Fruit fly (Drosophila melanogaster) whole organism, embryonic: ENCODE results near the gene Neu2.

Experiments used
- Aef1 ChIP-seq: fragments of 200-800 bp; sonication (Bioruptor generic); IDR thresholded peaks from 3 replicates; pipeline ENCODE4 v1.3.6; 2022; ENCODE audit warnings: missing biosample characterization, missing genetic modification characterization
- Atf-2 ChIP-seq: fragments of 200-800 bp; sonication (Bioruptor generic); optimal IDR thresholded peaks from 2 replicates; lab custom pipeline; 2016; ENCODE audit warnings: missing biosample characterization, missing genetic modification characterization
- Atf3 ChIP-seq: fragments of 200-800 bp; sonication (Bioruptor generic); optimal IDR thresholded peaks from 3 replicates; lab custom pipeline; 2016; ENCODE audit warnings: missing biosample characterization, missing genetic modification characterization
- CG10274 ChIP-seq: fragments of 200-800 bp; sonication (Bioruptor generic); optimal IDR thresholded peaks from 3 replicates; lab custom pipeline; 2017; ENCODE audit warnings: missing biosample characterization, mild to moderate bottlenecking, missing genetic modification characterization
- CG11247 ChIP-seq: fragments of 200-800 bp; sonication (Bioruptor generic); IDR thresholded peaks from 2 replicates; pipeline ENCODE4 v1.3.6; 2022; ENCODE audit warnings: missing biosample characterization, missing genetic modification characterization
- CG12299 ChIP-seq: fragments of 200-800 bp; sonication (Bioruptor generic); optimal IDR thresholded peaks from 2 replicates; lab custom pipeline; 2018; ENCODE audit warnings: missing biosample characterization, mild to moderate bottlenecking, missing genetic modification characterization
- CG1233 ChIP-seq: fragments of 200-800 bp; sonication (Bioruptor generic); optimal IDR thresholded peaks from 4 replicates; lab custom pipeline; 2018; ENCODE audit warnings: missing biosample characterization, mild to moderate bottlenecking, missing genetic modification characterization
- CG12769 ChIP-seq: fragments of 200-800 bp; sonication (Bioruptor generic); optimal IDR thresholded peaks from 2 replicates; lab custom pipeline; 2019; ENCODE audit warnings: missing biosample characterization, mild to moderate bottlenecking, missing genetic modification characterization, moderate library complexity
- CG12942 ChIP-seq: fragments of 200-800 bp; sonication (Bioruptor generic); optimal IDR thresholded peaks from 3 replicates; lab custom pipeline; 2016; ENCODE audit warnings: missing biosample characterization, missing genetic modification characterization
- CG13287 ChIP-seq: fragments of 200-800 bp; sonication (Bioruptor generic); IDR thresholded peaks from 2 replicates; pipeline ENCODE4 v1.3.6; 2022; ENCODE audit warnings: missing biosample characterization, missing genetic modification characterization; ENCODE audit not compliant: partially characterized antibody
- CG13296 ChIP-seq: fragments of 200-800 bp; sonication (Bioruptor generic); optimal IDR thresholded peaks from 3 replicates; lab custom pipeline; 2018; ENCODE audit warnings: missing biosample characterization, mild to moderate bottlenecking, missing genetic modification characterization
- CG13775 ChIP-seq: fragments of 200-800 bp; sonication (Bioruptor generic); optimal IDR thresholded peaks from 3 replicates; lab custom pipeline; 2017; ENCODE audit warnings: missing biosample characterization, mild to moderate bottlenecking, missing genetic modification characterization
- CG16779 ChIP-seq: fragments of 200-800 bp; sonication (Bioruptor generic); IDR thresholded peaks from 2 replicates; pipeline ENCODE4 v1.3.6; 2022; ENCODE audit warnings: missing biosample characterization, missing genetic modification characterization
- CG16813 ChIP-seq: fragments of 200-800 bp; sonication (Bioruptor generic); IDR thresholded peaks from 3 replicates; pipeline ENCODE4 v1.3.6; 2022; ENCODE audit warnings: missing biosample characterization, missing genetic modification characterization; ENCODE audit not compliant: partially characterized antibody
- CG16863 ChIP-seq: fragments of 200-800 bp; sonication (Bioruptor generic); optimal IDR thresholded peaks from 3 replicates; lab custom pipeline; 2016; ENCODE audit warnings: missing biosample characterization, missing genetic modification characterization
- CG31441 ChIP-seq: fragments of 200-800 bp; sonication (Bioruptor generic); IDR thresholded peaks from 2 replicates; pipeline ENCODE4 v1.3.6; 2022; ENCODE audit warnings: missing biosample characterization, missing genetic modification characterization
- CG33213 ChIP-seq: fragments of 200-800 bp; sonication (Bioruptor generic); optimal IDR thresholded peaks from 3 replicates; lab custom pipeline; 2016; ENCODE audit warnings: missing biosample characterization, missing genetic modification characterization
- CG3838 ChIP-seq: fragments of 200-800 bp; sonication (Bioruptor generic); optimal IDR thresholded peaks from 3 replicates; lab custom pipeline; 2016; ENCODE audit warnings: missing biosample characterization, missing genetic modification characterization
- CG6683 ChIP-seq: fragments of 200-800 bp; sonication (Bioruptor generic); optimal IDR thresholded peaks from 2 replicates; lab custom pipeline; 2017; ENCODE audit warnings: missing biosample characterization, mild to moderate bottlenecking, missing genetic modification characterization, missing genetic modification reagents
- CG7271 ChIP-seq: fragments of 200-800 bp; sonication (Bioruptor generic); optimal IDR thresholded peaks from 2 replicates; lab custom pipeline; 2018; ENCODE audit warnings: missing biosample characterization, mild to moderate bottlenecking, missing genetic modification characterization, moderate library complexity
- CTCF ChIP-seq: fragments of 200-800 bp; sonication (Bioruptor generic); optimal IDR thresholded peaks from 2 replicates; lab custom pipeline; 2017; ENCODE audit warnings: missing biosample characterization, mild to moderate bottlenecking, missing genetic modification characterization, moderate library complexity
- D ChIP-seq, 2 experiments: fragments of 200-800 bp in 1 of 2; fragments of >200 bp in 1 of 2; sonication (Bioruptor generic) in 1 of 2; optimal IDR thresholded peaks; 2 replicates in 1 of 2; 3 replicates in 1 of 2; lab custom pipeline; 2017; ENCODE audit warnings: mild to moderate bottlenecking in 1 of 2, missing biosample characterization in 1 of 2, missing genetic modification characterization in 1 of 2, missing genetic modification reagents in 1 of 2
- Deaf1 ChIP-seq: fragments of 200-800 bp; optimal IDR thresholded peaks from 3 replicates; lab custom pipeline; 2019; ENCODE audit warnings: missing biosample characterization, mild to moderate bottlenecking, missing genetic modification characterization, moderate library complexity
- Hmr ChIP-seq: fragments of 200-800 bp; sonication (Bioruptor generic); optimal IDR thresholded peaks from 3 replicates; lab custom pipeline; 2017; ENCODE audit warnings: mild to moderate bottlenecking, missing biosample characterization, missing genetic modification reagents, missing genetic modification characterization
- Hr78 ChIP-seq, 2 experiments: fragments of 200-800 bp in 1 of 2; fragments of >200 bp in 1 of 2; sonication (Bioruptor generic) in 1 of 2; optimal IDR thresholded peaks; 2 replicates each; lab custom pipeline; 2017 to 2019; ENCODE audit warnings: missing biosample characterization in 2 of 2, missing genetic modification characterization in 2 of 2, mild to moderate bottlenecking in 1 of 2, moderate library complexity in 1 of 2
- NFAT ChIP-seq: fragments of 200-800 bp; sonication (Bioruptor generic); IDR thresholded peaks from 2 replicates; pipeline ENCODE4 v1.3.6; 2022; ENCODE audit warnings: missing biosample characterization, missing genetic modification characterization
- Nf-YA ChIP-seq: fragments of 200-800 bp; sonication (Bioruptor generic); IDR thresholded peaks from 2 replicates; pipeline ENCODE4 v1.3.6; 2022; ENCODE audit warnings: missing biosample characterization, missing genetic modification characterization
- Nf-YB ChIP-seq: fragments of 200-800 bp; sonication (Bioruptor generic); optimal IDR thresholded peaks from 3 replicates; lab custom pipeline; 2019; ENCODE audit warnings: missing biosample characterization, mild to moderate bottlenecking, missing genetic modification characterization, moderate library complexity
- Opbp ChIP-seq: fragments of 200-800 bp; sonication (Bioruptor generic); IDR thresholded peaks from 3 replicates; pipeline ENCODE4 v1.3.6; 2022; ENCODE audit warnings: missing biosample characterization, missing genetic modification characterization; ENCODE audit not compliant: partially characterized antibody
- Side ChIP-seq: fragments of 200-800 bp; sonication (Bioruptor generic); optimal IDR thresholded peaks from 2 replicates; lab custom pipeline; 2016; ENCODE audit warnings: missing biosample characterization, missing genetic modification characterization
- Sin3A ChIP-seq: fragments of >200 bp; optimal IDR thresholded peaks from 2 replicates; lab custom pipeline; 2018
- Six4 ChIP-seq: fragments of 200-800 bp; sonication (Bioruptor generic); optimal IDR thresholded peaks from 2 replicates; lab custom pipeline; 2016; ENCODE audit warnings: missing biosample characterization, missing genetic modification characterization
- Spps ChIP-seq: fragments of 200-800 bp; sonication (Bioruptor generic); optimal IDR thresholded peaks from 2 replicates; lab custom pipeline; 2018; ENCODE audit warnings: missing biosample characterization, mild to moderate bottlenecking, missing genetic modification characterization
- abd-A ChIP-seq: fragments of 200-800 bp; sonication (Bioruptor generic); optimal IDR thresholded peaks from 3 replicates; lab custom pipeline; 2019; ENCODE audit warnings: missing biosample characterization, mild to moderate bottlenecking, missing genetic modification characterization, moderate library complexity
- bcd ChIP-seq: fragments of 200-800 bp; sonication (Bioruptor generic); optimal IDR thresholded peaks from 2 replicates; lab custom pipeline; 2017; ENCODE audit warnings: missing biosample characterization, mild to moderate bottlenecking, missing genetic modification characterization
- chif ChIP-seq, 2 experiments: fragments of 200-800 bp; sonication (Bioruptor generic); optimal IDR thresholded peaks; 3 replicates each; lab custom pipeline; 2016; ENCODE audit warnings: missing biosample characterization in 2 of 2, missing genetic modification characterization in 2 of 2
- dati ChIP-seq: fragments of 200-800 bp; sonication (Bioruptor generic); IDR thresholded peaks from 2 replicates; pipeline ENCODE4 v1.3.6; 2022; ENCODE audit warnings: missing biosample characterization, missing genetic modification characterization
- gcm2 ChIP-seq: fragments of 200-800 bp; sonication (Bioruptor generic); optimal IDR thresholded peaks from 2 replicates; lab custom pipeline; 2016; ENCODE audit warnings: missing biosample characterization, missing genetic modification characterization
- lab ChIP-seq: fragments of 200-800 bp; sonication (Bioruptor generic); optimal IDR thresholded peaks from 3 replicates; lab custom pipeline; 2017; ENCODE audit warnings: missing biosample characterization, missing genetic modification characterization, mild to moderate bottlenecking, moderate library complexity, missing genetic modification reagents
- pan ChIP-seq, 4 experiments: fragments of >200 bp in 3 of 4; fragments of 200-800 bp in 1 of 4; sonication (Bioruptor generic) in 1 of 4; optimal IDR thresholded peaks in 3 of 4; IDR thresholded peaks in 1 of 4; 2 replicates each; pipeline versions ENCODE4 v1.3.6 to Lab custom; 2017 to 2022; ENCODE audit warnings: missing biosample characterization in 2 of 4, missing genetic modification characterization in 2 of 4, mixed read lengths in 1 of 4
- prd ChIP-seq, 3 experiments: fragments of >200 bp in 2 of 3; fragments of 200-800 bp in 1 of 3; sonication (Bioruptor generic) in 1 of 3; optimal IDR thresholded peaks in 2 of 3; IDR thresholded peaks in 1 of 3; 2 replicates in 2 of 3; 3 replicates in 1 of 3; pipeline versions ENCODE4 v1.3.6 to Lab custom; 2017 to 2022; ENCODE audit warnings: missing biosample characterization in 1 of 3, missing genetic modification characterization in 1 of 3
- pum ChIP-seq: fragments of 200-800 bp; sonication (Bioruptor generic); optimal IDR thresholded peaks from 2 replicates; lab custom pipeline; 2016; ENCODE audit warnings: missing biosample characterization, missing genetic modification characterization
- ranshi ChIP-seq: fragments of 200-800 bp; sonication (Bioruptor generic); IDR thresholded peaks from 2 replicates; pipeline ENCODE4 v1.3.6; 2022; ENCODE audit warnings: missing biosample characterization, missing genetic modification characterization
- rib ChIP-seq: fragments of 200-800 bp; sonication (Bioruptor generic); IDR thresholded peaks from 2 replicates; pipeline ENCODE4 v1.3.6; 2022; ENCODE audit warnings: missing biosample characterization, missing genetic modification characterization
- shn ChIP-seq: fragments of 200-800 bp; sonication (Bioruptor generic); optimal IDR thresholded peaks from 3 replicates; lab custom pipeline; 2016; ENCODE audit warnings: missing biosample characterization, missing genetic modification characterization
- slbo ChIP-seq: fragments of 200-800 bp; sonication (Bioruptor generic); IDR thresholded peaks from 2 replicates; pipeline ENCODE4 v1.3.6; 2022; ENCODE audit warnings: missing biosample characterization, missing genetic modification characterization
- tap ChIP-seq: fragments of 200-800 bp; optimal IDR thresholded peaks from 3 replicates; lab custom pipeline; 2019; ENCODE audit warnings: missing biosample characterization, mild to moderate bottlenecking, missing genetic modification characterization, moderate library complexity
- tin ChIP-seq: fragments of 200-800 bp; sonication (Bioruptor generic); optimal IDR thresholded peaks from 3 replicates; lab custom pipeline; 2016; ENCODE audit warnings: missing biosample characterization, missing genetic modification characterization
- unpg ChIP-seq: fragments of 200-800 bp; sonication (Bioruptor generic); optimal IDR thresholded peaks from 3 replicates; lab custom pipeline; 2018; ENCODE audit warnings: missing biosample characterization, mild to moderate bottlenecking, missing genetic modification characterization, moderate library complexity
- usp ChIP-seq: fragments of >200 bp; optimal IDR thresholded peaks from 2 replicates; lab custom pipeline; 2017; ENCODE audit warnings: missing biosample characterization, missing genetic modification characterization
- z ChIP-seq: fragments of 200-800 bp; sonication (Bioruptor generic); IDR thresholded peaks from 3 replicates; pipeline ENCODE4 v1.3.6; 2022; ENCODE audit warnings: missing biosample characterization, missing genetic modification characterization

The Neu2 gene

DNA sequence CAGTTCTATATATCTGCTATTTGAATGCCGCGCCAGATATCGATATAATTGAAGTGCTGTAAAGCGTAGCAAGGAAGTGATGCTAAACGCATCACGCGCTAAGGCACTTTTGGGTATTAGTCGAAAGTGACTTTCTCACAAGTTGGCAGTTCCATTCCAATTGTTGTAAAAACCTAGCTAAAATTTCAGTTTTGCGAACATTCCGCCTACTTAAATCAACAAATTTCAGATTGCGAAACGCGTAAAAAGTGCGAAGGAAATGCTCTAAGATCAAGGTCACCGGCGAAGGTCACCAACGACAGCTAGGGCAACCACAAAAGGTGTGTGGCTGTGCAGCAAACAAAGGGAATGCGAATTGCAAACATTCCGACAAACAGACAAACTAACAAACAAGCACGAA lies 44.7 kb downstream of the Neu2 start, which contains the start of gene Syx7:
TSS of gene Syx7 (plus strand) at position 131 of the 400 bp plus-strand sequence.
- no peak for TF ChIP-seq lab
- TF ChIP-seq pan (optimal IDR thresholded peaks at IDR 0.05; lab: Kevin White, UChicago) = no peak
- TF ChIP-seq pan (GFP tag; optimal IDR thresholded peaks at IDR 0.05 in 1 of 2, IDR thresholded peaks at IDR 0.05 in 1 of 2) = peak in 1 of 2 experiments; percentile 16
- no peak for TF ChIP-seq Six4 (GFP tag; lab: Kevin White, UChicago)
- TF ChIP-seq dati (GFP tag; lab: Robert Waterston, UW) = no peak
- no peak for TF ChIP-seq tap
- TF ChIP-seq CG33213 (GFP tag; lab: Kevin White, UChicago) = peak; percentile 65
- TF ChIP-seq D (optimal IDR thresholded peaks at IDR 0.05; lab: Kevin White, UChicago) = no peak
- no peak for TF ChIP-seq D (GFP tag; optimal IDR thresholded peaks at IDR 0.05; lab: Kevin White, UChicago)
- TF ChIP-seq ranshi (GFP tag; lab: Robert Waterston, UW) = no peak
- no peak for TF ChIP-seq CG11247
- no peak for TF ChIP-seq CG10274
- TF ChIP-seq CG12299 = no peak
- TF ChIP-seq CG12942 = no peak
- TF ChIP-seq CG1233 = no peak
- TF ChIP-seq Opbp (GFP tag; lab: Robert Waterston, UW) = peak; percentile 78
- no peak for TF ChIP-seq Spps
- no peak for TF ChIP-seq CG13296 (GFP tag; lab: Kevin White, UChicago)
- TF ChIP-seq rib (GFP tag; lab: Robert Waterston, UW) = peak; percentile 68
- peak; percentile 16 for TF ChIP-seq Side (GFP tag; lab: Kevin White, UChicago)
- TF ChIP-seq Hmr (GFP tag; lab: Kevin White, UChicago) = no peak
- TF ChIP-seq CG7271 (tag; lab: Kevin White, UChicago) = no peak
- TF ChIP-seq CG6683 (GFP tag; lab: Kevin White, UChicago) = no peak
- TF ChIP-seq CG3838 (GFP tag; lab: Kevin White, UChicago) = no peak
- TF ChIP-seq NFAT (GFP tag; lab: Robert Waterston, UW) = no peak
- no peak for TF ChIP-seq pum (GFP tag; lab: Kevin White, UChicago)
- TF ChIP-seq shn (GFP tag; lab: Kevin White, UChicago) = no peak
- TF ChIP-seq Aef1 (GFP tag; lab: Robert Waterston, UW) = no peak
- peak; percentile 1 for TF ChIP-seq Atf-2
- no peak for TF ChIP-seq chif (GFP tag; optimal IDR thresholded peaks at IDR 0.05; lab: Kevin White, UChicago)
- no peak for TF ChIP-seq CG13775
- TF ChIP-seq abd-A = no peak
- peak; percentile 50; the same call in 1 of the 2 replicates for TF ChIP-seq slbo (GFP tag; lab: Robert Waterston, UW)
- no peak for TF ChIP-seq z (GFP tag; lab: Robert Waterston, UW)
- TF ChIP-seq CG16813 (GFP tag; lab: Robert Waterston, UW) = peak; percentile 29; the same call in 2 of the 3 replicates
- peak; percentile 17 for TF ChIP-seq Nf-YB
- no peak for TF ChIP-seq CTCF
- peak; percentile 54 for TF ChIP-seq Sin3A (lab: Kevin White, UChicago)
- TF ChIP-seq bcd (GFP tag; lab: Kevin White, UChicago) = no peak
- peak; percentile 53 for TF ChIP-seq CG12769 (tag; lab: Kevin White, UChicago)
- no peak for TF ChIP-seq Atf3 (GFP tag; lab: Kevin White, UChicago)
- no peak for TF ChIP-seq CG16779 (GFP tag; lab: Robert Waterston, UW)
- peak; percentile 70 for TF ChIP-seq CG13287 (GFP tag; lab: Robert Waterston, UW)
- no peak for TF ChIP-seq prd (optimal IDR thresholded peaks at IDR 0.05; lab: Kevin White, UChicago)
- no peak for TF ChIP-seq prd (GFP tag; IDR thresholded peaks at IDR 0.05; lab: Robert Waterston, UW)
- TF ChIP-seq gcm2 (GFP tag; lab: Kevin White, UChicago) = no peak
- TF ChIP-seq tin (GFP tag; lab: Kevin White, UChicago) = peak; percentile 32
- TF ChIP-seq Hr78 (GFP tag; optimal IDR thresholded peaks at IDR 0.05; lab: Kevin White, UChicago) = no peak
- no peak for TF ChIP-seq Nf-YA (GFP tag; lab: Robert Waterston, UW)
- no peak for TF ChIP-seq unpg (GFP tag; lab: Kevin White, UChicago)
- TF ChIP-seq usp (GFP tag; lab: Kevin White, UChicago) = no peak
- no peak for TF ChIP-seq CG31441
- no peak for TF ChIP-seq Deaf1
- no peak for TF ChIP-seq CG16863
